Fruit fly (Drosophila melanogaster) whole organism, embryonic: ENCODE data around the gene Sec23.

Experiments used
- Ada2b ChIP-seq: fragments of 200-800 bp; sonication (Bioruptor generic); IDR thresholded peaks from 2 replicates; pipeline ENCODE4 v1.3.6; 2022; ENCODE audit warnings: missing biosample characterization, missing genetic modification characterization
- Awh ChIP-seq: fragments of 200-800 bp; sonication (Bioruptor generic); IDR thresholded peaks from 2 replicates; pipeline ENCODE4, ENCODE4 v1.3.6; 2022; ENCODE audit warnings: missing biosample characterization, missing genetic modification characterization
- BtbVII ChIP-seq: fragments of 200-800 bp; sonication (Bioruptor generic); optimal IDR thresholded peaks from 3 replicates; lab custom pipeline; 2017; ENCODE audit warnings: missing biosample characterization, mild to moderate bottlenecking, missing genetic modification characterization
- CG11093 ChIP-seq: fragments of 200-800 bp; sonication (Bioruptor generic); IDR thresholded peaks from 3 replicates; pipeline ENCODE4 v1.3.6; 2022; ENCODE audit warnings: missing biosample characterization, missing genetic modification characterization
- CG11398 ChIP-seq: fragments of 200-800 bp; sonication (Bioruptor generic); optimal IDR thresholded peaks from 2 replicates; lab custom pipeline; 2016; ENCODE audit warnings: missing biosample characterization, missing genetic modification characterization
- CG13894 ChIP-seq: fragments of 200-800 bp; sonication (Bioruptor generic); optimal IDR thresholded peaks from 3 replicates; lab custom pipeline; 2018; ENCODE audit warnings: missing biosample characterization, mild to moderate bottlenecking, missing genetic modification characterization, moderate library complexity
- CG15514 ChIP-seq: fragments of 200-800 bp; sonication (Bioruptor generic); optimal IDR thresholded peaks from 3 replicates; lab custom pipeline; 2017; ENCODE audit warnings: missing biosample characterization, missing genetic modification characterization, mild to moderate bottlenecking, moderate library complexity, missing genetic modification reagents
- CG1603 ChIP-seq: fragments of 200-800 bp; sonication (Bioruptor generic); optimal IDR thresholded peaks from 2 replicates; lab custom pipeline; 2019; ENCODE audit warnings: missing biosample characterization, mild to moderate bottlenecking, missing genetic modification characterization, moderate library complexity
- CG16779 ChIP-seq: fragments of 200-800 bp; sonication (Bioruptor generic); IDR thresholded peaks from 2 replicates; pipeline ENCODE4 v1.3.6; 2022; ENCODE audit warnings: missing biosample characterization, missing genetic modification characterization
- CG18619 ChIP-seq: fragments of 200-800 bp; sonication (Bioruptor generic); optimal IDR thresholded peaks from 3 replicates; lab custom pipeline; 2017; ENCODE audit warnings: missing biosample characterization, mild to moderate bottlenecking, missing genetic modification characterization
- CG2889 ChIP-seq: fragments of 200-800 bp; sonication (Bioruptor generic); IDR thresholded peaks from 3 replicates; pipeline ENCODE4 v1.3.6; 2022; ENCODE audit warnings: missing biosample characterization, missing genetic modification characterization
- CG30403 ChIP-seq: fragments of 200-800 bp; sonication (Bioruptor generic); optimal IDR thresholded peaks from 3 replicates; lab custom pipeline; 2016; ENCODE audit warnings: missing biosample characterization, missing genetic modification characterization
- CG32532 ChIP-seq: fragments of 200-800 bp; sonication (Bioruptor generic); IDR thresholded peaks from 2 replicates; pipeline ENCODE4 v1.3.6; 2022; ENCODE audit warnings: missing biosample characterization, missing genetic modification characterization
- CG3281 ChIP-seq: fragments of 200-800 bp; sonication (Bioruptor generic); optimal IDR thresholded peaks from 3 replicates; lab custom pipeline; 2017; ENCODE audit warnings: missing biosample characterization, mild to moderate bottlenecking, missing genetic modification characterization
- CG6272 ChIP-seq: fragments of 200-800 bp; sonication (Bioruptor generic); IDR thresholded peaks from 2 replicates; pipeline ENCODE4 v1.3.6; 2022; ENCODE audit warnings: missing biosample characterization, missing genetic modification characterization
- CG6683 ChIP-seq: fragments of 200-800 bp; sonication (Bioruptor generic); optimal IDR thresholded peaks from 2 replicates; lab custom pipeline; 2017; ENCODE audit warnings: missing biosample characterization, mild to moderate bottlenecking, missing genetic modification characterization, missing genetic modification reagents
- CG8089 ChIP-seq: fragments of 200-800 bp; sonication (Bioruptor generic); optimal IDR thresholded peaks from 3 replicates; lab custom pipeline; 2016; ENCODE audit warnings: missing biosample characterization, missing genetic modification characterization
- CG8290 ChIP-seq, 3 experiments: fragments of 200-800 bp; sonication (Bioruptor generic); optimal IDR thresholded peaks; 2 replicates each; lab custom pipeline; 2016 to 2019; ENCODE audit warnings: missing biosample characterization in 3 of 3, missing genetic modification characterization in 3 of 3, mild to moderate bottlenecking in 2 of 3, moderate library complexity in 1 of 3
- CG8765 ChIP-seq: fragments of 200-800 bp; sonication (Bioruptor generic); IDR thresholded peaks from 2 replicates; pipeline ENCODE4 v1.3.6; 2022; ENCODE audit warnings: missing biosample characterization, missing genetic modification characterization
- CG8944 ChIP-seq: fragments of 200-800 bp; sonication (Bioruptor generic); optimal IDR thresholded peaks from 3 replicates; lab custom pipeline; 2016; ENCODE audit warnings: missing biosample characterization, missing genetic modification characterization
- Dek ChIP-seq: fragments of 200-800 bp; sonication (Bioruptor generic); optimal IDR thresholded peaks from 3 replicates; lab custom pipeline; 2019; ENCODE audit warnings: missing biosample characterization, mild to moderate bottlenecking, missing genetic modification characterization, moderate library complexity
- Dll ChIP-seq: fragments of 200-800 bp; sonication (Bioruptor generic); IDR thresholded peaks from 4 replicates; pipeline ENCODE4 v1.3.6; 2022; ENCODE audit warnings: missing biosample characterization, missing genetic modification characterization; ENCODE audit not compliant: partially characterized antibody
- Fer2 ChIP-seq: fragments of 200-800 bp; sonication (Bioruptor generic); optimal IDR thresholded peaks from 2 replicates; lab custom pipeline; 2018; ENCODE audit warnings: missing biosample characterization, mild to moderate bottlenecking, missing genetic modification characterization, moderate library complexity
- Fer3 ChIP-seq: fragments of 200-800 bp; sonication (Bioruptor generic); optimal IDR thresholded peaks from 2 replicates; lab custom pipeline; 2018; ENCODE audit warnings: missing biosample characterization, mild to moderate bottlenecking, missing genetic modification characterization, moderate library complexity
- HHEX ChIP-seq: fragments of 200-800 bp; sonication (Bioruptor generic); optimal IDR thresholded peaks from 3 replicates; lab custom pipeline; 2017; ENCODE audit warnings: missing biosample characterization, mild to moderate bottlenecking, missing genetic modification characterization, missing genetic modification reagents
- Hand ChIP-seq: fragments of 200-800 bp; sonication (Bioruptor generic); optimal IDR thresholded peaks from 2 replicates; lab custom pipeline; 2017; ENCODE audit warnings: mild to moderate bottlenecking, missing biosample characterization, missing genetic modification reagents, missing genetic modification characterization
- Hr51 ChIP-seq, 2 experiments: fragments of 200-800 bp; sonication (Bioruptor generic); optimal IDR thresholded peaks; 2 replicates in 1 of 2; 3 replicates in 1 of 2; lab custom pipeline; 2016 to 2018; ENCODE audit warnings: missing biosample characterization in 2 of 2, missing genetic modification characterization in 2 of 2, mild to moderate bottlenecking in 1 of 2, moderate library complexity in 1 of 2
- Pdp1 ChIP-seq, 2 experiments: fragments of 200-800 bp; sonication (Bioruptor generic); optimal IDR thresholded peaks; 3 replicates each; lab custom pipeline; 2016; ENCODE audit warnings: missing biosample characterization in 2 of 2, missing genetic modification characterization in 2 of 2, mild to moderate bottlenecking in 1 of 2, moderate library complexity in 1 of 2
- Rfx ChIP-seq: fragments of 200-800 bp; sonication (Bioruptor generic); IDR thresholded peaks from 2 replicates; pipeline ENCODE4 v1.3.6; 2022; ENCODE audit warnings: missing biosample characterization, missing genetic modification characterization
- Sin3A ChIP-seq: fragments of >200 bp; optimal IDR thresholded peaks from 2 replicates; lab custom pipeline; 2018
- Stat92E ChIP-seq, 3 experiments: fragments of >200 bp in 2 of 3; fragments of 200-800 bp in 1 of 3; sonication (Bioruptor generic) in 1 of 3; optimal IDR thresholded peaks; 2 replicates each; lab custom pipeline; 2017 to 2019; ENCODE audit warnings: missing biosample characterization in 3 of 3, missing genetic modification characterization in 3 of 3, mild to moderate bottlenecking in 1 of 3, moderate library complexity in 1 of 3
- ara ChIP-seq: fragments of 200-800 bp; sonication (Bioruptor generic); IDR thresholded peaks from 2 replicates; pipeline ENCODE4 v1.3.6; 2022; ENCODE audit warnings: missing biosample characterization, missing genetic modification characterization
- bowl ChIP-seq: fragments of 200-800 bp; sonication (Bioruptor generic); IDR thresholded peaks from 2 replicates; pipeline ENCODE4 v1.3.6; 2022; ENCODE audit warnings: missing biosample characterization, missing genetic modification characterization
- bsh ChIP-seq, 2 experiments: fragments of 200-800 bp; sonication (Bioruptor generic); optimal IDR thresholded peaks; 2 replicates each; lab custom pipeline; 2017 to 2018; ENCODE audit warnings: mild to moderate bottlenecking in 2 of 2, missing biosample characterization in 2 of 2, missing genetic modification characterization in 2 of 2, moderate library complexity in 1 of 2
- ci ChIP-seq: fragments of 200-800 bp; sonication (Bioruptor generic); IDR thresholded peaks from 3 replicates; pipeline ENCODE4 v1.3.6; 2022; ENCODE audit warnings: missing biosample characterization, missing genetic modification characterization
- dimm ChIP-seq: fragments of 200-800 bp; sonication (Bioruptor generic); IDR thresholded peaks from 2 replicates; pipeline ENCODE4 v1.3.6; 2022; ENCODE audit warnings: missing biosample characterization, missing genetic modification characterization
- fru ChIP-seq: fragments of >200 bp; optimal IDR thresholded peaks from 2 replicates; lab custom pipeline; 2017
- her ChIP-seq: fragments of 200-800 bp; sonication (Bioruptor generic); optimal IDR thresholded peaks from 2 replicates; lab custom pipeline; 2016; ENCODE audit warnings: missing biosample characterization, missing genetic modification characterization
- ken ChIP-seq: fragments of 200-800 bp; sonication (Bioruptor generic); IDR thresholded peaks from 3 replicates; pipeline ENCODE4 v1.3.6; 2022; ENCODE audit warnings: missing biosample characterization, missing genetic modification characterization
- nom ChIP-seq: fragments of 200-800 bp; sonication (Bioruptor generic); optimal IDR thresholded peaks from 2 replicates; lab custom pipeline; 2017; ENCODE audit warnings: missing biosample characterization, missing genetic modification characterization, mild to moderate bottlenecking, moderate library complexity, missing genetic modification reagents
- pan ChIP-seq, 4 experiments: fragments of >200 bp in 3 of 4; fragments of 200-800 bp in 1 of 4; sonication (Bioruptor generic) in 1 of 4; optimal IDR thresholded peaks in 3 of 4; IDR thresholded peaks in 1 of 4; 2 replicates each; pipeline versions ENCODE4 v1.3.6 to Lab custom; 2017 to 2022; ENCODE audit warnings: missing biosample characterization in 2 of 4, missing genetic modification characterization in 2 of 4, mixed read lengths in 1 of 4
- row ChIP-seq: fragments of 200-800 bp; sonication (Bioruptor generic); IDR thresholded peaks from 3 replicates; pipeline ENCODE4 v1.3.6; 2022; ENCODE audit warnings: missing biosample characterization, missing genetic modification characterization
- ssp ChIP-seq: fragments of 200-800 bp; sonication (Bioruptor generic); IDR thresholded peaks from 2 replicates; pipeline ENCODE4 v1.3.6; 2022; ENCODE audit warnings: missing biosample characterization, missing genetic modification characterization
- stc ChIP-seq: fragments of 200-800 bp; sonication (Bioruptor generic); IDR thresholded peaks from 2 replicates; pipeline ENCODE4 v1.3.6; 2022; ENCODE audit warnings: missing biosample characterization, missing genetic modification characterization
- tin ChIP-seq: fragments of 200-800 bp; sonication (Bioruptor generic); optimal IDR thresholded peaks from 3 replicates; lab custom pipeline; 2016; ENCODE audit warnings: missing biosample characterization, missing genetic modification characterization
- yki ChIP-seq: fragments of >200 bp; optimal IDR thresholded peaks from 3 replicates; lab custom pipeline; 2018
- zen2 ChIP-seq: fragments of 200-800 bp; sonication (Bioruptor generic); IDR thresholded peaks from 3 replicates; pipeline ENCODE4 v1.3.6; 2022; ENCODE audit warnings: missing biosample characterization, missing genetic modification characterization; ENCODE audit not compliant: partially characterized antibody

Gene Sec23

dm6 chr3R:5686049-5686757, 37.3 kb downstream of the Sec23 start (continued):
- TF ChIP-seq ssp (GFP tag; lab: Robert Waterston, UW), result 0 out of 2 replicates have a peak, but pooled peaks have one; percentile 31
- no peak for TF ChIP-seq CG11398 (GFP tag; lab: Kevin White, UChicago)
- TF ChIP-seq bsh (GFP tag; optimal IDR thresholded peaks at IDR 0.05; lab: Kevin White, UChicago), result peak in 1 of 2 experiments; percentile 45
- TF ChIP-seq row (GFP tag; lab: Robert Waterston, UW), result peak; percentile 80
- TF ChIP-seq CG8290 (GFP tag; optimal IDR thresholded peaks at IDR 0.05; lab: Kevin White, UChicago), result no peak
- peak in 1 of 2 experiments; percentile 74 for TF ChIP-seq CG8290 (tag; optimal IDR thresholded peaks at IDR 0.05; lab: Kevin White, UChicago)
- peak; percentile 72 for TF ChIP-seq stc (GFP tag; lab: Robert Waterston, UW)
- peak; percentile 48 for TF ChIP-seq CG30403 (GFP tag; lab: Kevin White, UChicago)
- no peak for TF ChIP-seq pan (optimal IDR thresholded peaks at IDR 0.05; lab: Kevin White, UChicago)
- TF ChIP-seq pan (GFP tag; optimal IDR thresholded peaks at IDR 0.05 in 1 of 2, IDR thresholded peaks at IDR 0.05 in 1 of 2), result peak in 1 of 2 experiments; percentile 51
- TF ChIP-seq Awh (GFP tag; lab: Robert Waterston, UW), result peak; percentile 75
- TF ChIP-seq CG6683 (GFP tag; lab: Kevin White, UChicago), result peak; percentile 5
- 0 out of 3 replicates have a peak, but pooled peaks have one; percentile 26 for TF ChIP-seq CG11093 (GFP tag; lab: Robert Waterston, UW)
- peak; percentile 40; the same call in 1 of the 3 replicates for TF ChIP-seq ken (GFP tag; lab: Robert Waterston, UW)
- peak in 1 of 2 experiments; percentile 62 for TF ChIP-seq Hr51 (GFP tag; optimal IDR thresholded peaks at IDR 0.05; lab: Kevin White, UChicago)
- TF ChIP-seq CG15514 (GFP tag; lab: Kevin White, UChicago), result peak; percentile 29
- peak; percentile 42; the same call in 1 of the 2 replicates for TF ChIP-seq CG16779 (GFP tag; lab: Robert Waterston, UW)
- TF ChIP-seq zen2 (GFP tag; lab: Robert Waterston, UW), result no peak
- peak; percentile 70 for TF ChIP-seq Hand (GFP tag; lab: Kevin White, UChicago)
- peak; percentile 20 for TF ChIP-seq tin
- TF ChIP-seq dimm (GFP tag; lab: Robert Waterston, UW), result no peak
- peak; percentile 40 for TF ChIP-seq Dek
- peak; percentile 11 to 52 for TF ChIP-seq Pdp1 (GFP tag; optimal IDR thresholded peaks at IDR 0.05; lab: Kevin White, UChicago)
- no peak for TF ChIP-seq CG8089
- TF ChIP-seq Sin3A (lab: Kevin White, UChicago), result no peak
- peak; percentile 56 for TF ChIP-seq CG1603 (tag; lab: Kevin White, UChicago)
- TF ChIP-seq CG2889 (GFP tag; lab: Robert Waterston, UW), result 0 out of 3 replicates have a peak, but pooled peaks have one; percentile 22
- peak; percentile 2 for TF ChIP-seq Fer2 (tag; lab: Kevin White, UChicago)
- TF ChIP-seq fru (lab: Kevin White, UChicago), result no peak
- peak; percentile 59 for TF ChIP-seq HHEX
- TF ChIP-seq CG8944 (GFP tag; lab: Kevin White, UChicago), result peak; percentile 34
- peak; percentile 24; the same call in 1 of the 2 replicates for TF ChIP-seq CG32532 (GFP tag; lab: Robert Waterston, UW)
- no peak for TF ChIP-seq bowl (GFP tag; lab: Robert Waterston, UW)
- TF ChIP-seq Rfx (GFP tag; lab: Robert Waterston, UW), result peak; percentile 49; the same call in 1 of the 2 replicates
- 0 out of 4 replicates have a peak, but pooled peaks have one; percentile 6 for TF ChIP-seq Dll (GFP tag; lab: Robert Waterston, UW)
- no peak for TF ChIP-seq CG6272 (GFP tag; lab: Robert Waterston, UW)
- no peak for TF ChIP-seq nom
- peak; percentile 34 for TF ChIP-seq CG18619 (GFP tag; lab: Kevin White, UChicago)
- peak; percentile 64 for TF ChIP-seq CG13894
- TF ChIP-seq CG8765 (GFP tag; lab: Robert Waterston, UW), result no peak
- 0 out of 2 replicates have a peak, but pooled peaks have one; percentile 23 for TF ChIP-seq Ada2b (GFP tag; lab: Robert Waterston, UW)
- peak; percentile 62 for TF ChIP-seq Fer3 (tag; lab: Kevin White, UChicago)
- 0 out of 3 replicates have a peak, but pooled peaks have one; percentile 30 for TF ChIP-seq ci (GFP tag; lab: Robert Waterston, UW)
- peak; percentile 25 for TF ChIP-seq BtbVII (GFP tag; lab: Kevin White, UChicago)
- peak; percentile 60 for TF ChIP-seq CG3281 (GFP tag; lab: Kevin White, UChicago)
- peak; percentile 6 for TF ChIP-seq her (GFP tag; lab: Kevin White, UChicago)
- no peak for TF ChIP-seq yki (lab: Kevin White, UChicago)
- no peak for TF ChIP-seq Stat92E (GFP tag; optimal IDR thresholded peaks at IDR 0.05; lab: Kevin White, UChicago)
- TF ChIP-seq ara (GFP tag; lab: Robert Waterston, UW), result no peak
